Fruit fly (Drosophila melanogaster) whole organism, embryonic: Measurements from ENCODE around the gene CG42591.

Experiments
- CG10267 ChIP-seq: fragments of 200-800 bp; sonication (Bioruptor generic); optimal IDR thresholded peaks from 2 replicates; lab custom pipeline; 2018; ENCODE audit warnings: missing biosample characterization, mild to moderate bottlenecking, missing genetic modification characterization, moderate library complexity
- CG10543 ChIP-seq: fragments of 200-800 bp; sonication (Bioruptor generic); optimal IDR thresholded peaks from 3 replicates; lab custom pipeline; 2017; ENCODE audit warnings: missing biosample characterization, mild to moderate bottlenecking, missing genetic modification characterization, moderate library complexity
- CG10565 ChIP-seq: fragments of 200-800 bp; sonication (Bioruptor generic); optimal IDR thresholded peaks from 3 replicates; lab custom pipeline; 2016; ENCODE audit warnings: missing biosample characterization, mild to moderate bottlenecking, missing genetic modification characterization
- CG10979 ChIP-seq: fragments of 200-800 bp; sonication (Bioruptor generic); optimal IDR thresholded peaks from 2 replicates; lab custom pipeline; 2018; ENCODE audit warnings: missing biosample characterization, mild to moderate bottlenecking, missing genetic modification characterization, moderate library complexity
- CG11695 ChIP-seq: fragments of 200-800 bp; sonication (Bioruptor generic); IDR thresholded peaks from 3 replicates; pipeline ENCODE4 v1.3.6; 2022; ENCODE audit warnings: missing biosample characterization, missing genetic modification characterization
- CG14965 ChIP-seq: fragments of 200-800 bp; sonication (Bioruptor generic); optimal IDR thresholded peaks from 2 replicates; lab custom pipeline; 2016; ENCODE audit warnings: missing biosample characterization, missing genetic modification characterization, borderline replicate concordance
- CG15269 ChIP-seq: fragments of 200-800 bp; sonication (Bioruptor generic); optimal IDR thresholded peaks from 2 replicates; lab custom pipeline; 2018; ENCODE audit warnings: missing biosample characterization, mild to moderate bottlenecking, missing genetic modification characterization, moderate library complexity
- CG1529 ChIP-seq: fragments of 200-800 bp; sonication (Bioruptor generic); optimal IDR thresholded peaks from 3 replicates; lab custom pipeline; 2018; ENCODE audit warnings: missing biosample characterization, missing genetic modification characterization
- CG17186 ChIP-seq: fragments of 200-800 bp; sonication (Bioruptor generic); optimal IDR thresholded peaks from 3 replicates; lab custom pipeline; 2017; ENCODE audit warnings: missing biosample characterization, missing genetic modification reagents, missing genetic modification characterization
- CG17612 ChIP-seq: fragments of 200-800 bp; sonication (Bioruptor generic); IDR thresholded peaks from 2 replicates; pipeline ENCODE4 v1.3.6; 2022; ENCODE audit warnings: missing biosample characterization, missing genetic modification characterization
- CG18262 ChIP-seq: fragments of 200-800 bp; optimal IDR thresholded peaks from 3 replicates; lab custom pipeline; 2019; ENCODE audit warnings: missing biosample characterization, mild to moderate bottlenecking, missing genetic modification characterization, moderate library complexity
- CG18619 ChIP-seq: fragments of 200-800 bp; sonication (Bioruptor generic); optimal IDR thresholded peaks from 3 replicates; lab custom pipeline; 2017; ENCODE audit warnings: missing biosample characterization, mild to moderate bottlenecking, missing genetic modification characterization
- CG2116 ChIP-seq: fragments of 200-800 bp; sonication (Bioruptor generic); optimal IDR thresholded peaks from 3 replicates; lab custom pipeline; 2018; ENCODE audit warnings: missing biosample characterization, mild to moderate bottlenecking, missing genetic modification characterization
- CG31365 ChIP-seq: fragments of 200-800 bp; sonication (Bioruptor generic); optimal IDR thresholded peaks from 2 replicates; lab custom pipeline; 2018; ENCODE audit warnings: missing biosample characterization, mild to moderate bottlenecking, missing genetic modification characterization
- CG32772 ChIP-seq: fragments of 200-800 bp; sonication (Bioruptor generic); IDR thresholded peaks from 2 replicates; pipeline ENCODE4 v1.3.6; 2022; ENCODE audit warnings: missing biosample characterization, missing genetic modification characterization
- CG34224 ChIP-seq: fragments of 200-800 bp; sonication (Bioruptor generic); IDR thresholded peaks from 3 replicates; pipeline ENCODE4 v1.3.6; 2022; ENCODE audit warnings: missing biosample characterization, missing genetic modification characterization; ENCODE audit not compliant: partially characterized antibody
- CG42726 ChIP-seq: fragments of 200-800 bp; sonication (Bioruptor generic); IDR thresholded peaks from 2 replicates; pipeline ENCODE4 v1.3.6; 2022; ENCODE audit warnings: missing biosample characterization, missing genetic modification characterization; ENCODE audit not compliant: partially characterized antibody
- CG4820 ChIP-seq: fragments of 200-800 bp; sonication (Bioruptor generic); optimal IDR thresholded peaks from 3 replicates; lab custom pipeline; 2016; ENCODE audit warnings: missing biosample characterization, missing genetic modification characterization
- CG6813 ChIP-seq: fragments of 200-800 bp; sonication (Bioruptor generic); optimal IDR thresholded peaks from 2 replicates; lab custom pipeline; 2017; ENCODE audit warnings: missing biosample characterization, missing genetic modification characterization, mild to moderate bottlenecking, moderate library complexity, missing genetic modification reagents
- CG7745 ChIP-seq: fragments of 200-800 bp; sonication (Bioruptor generic); optimal IDR thresholded peaks from 2 replicates; lab custom pipeline; 2018; ENCODE audit warnings: missing biosample characterization, mild to moderate bottlenecking, missing genetic modification characterization, moderate library complexity
- CG7839 ChIP-seq: fragments of 200-800 bp; sonication (Bioruptor generic); optimal IDR thresholded peaks from 3 replicates; lab custom pipeline; 2018; ENCODE audit warnings: missing biosample characterization, mild to moderate bottlenecking, missing genetic modification characterization, moderate library complexity
- CTCF ChIP-seq: fragments of 200-800 bp; sonication (Bioruptor generic); optimal IDR thresholded peaks from 2 replicates; lab custom pipeline; 2017; ENCODE audit warnings: missing biosample characterization, mild to moderate bottlenecking, missing genetic modification characterization, moderate library complexity
- Hr78 ChIP-seq, 2 experiments: fragments of 200-800 bp in 1 of 2; fragments of >200 bp in 1 of 2; sonication (Bioruptor generic) in 1 of 2; optimal IDR thresholded peaks; 2 replicates each; lab custom pipeline; 2017 to 2019; ENCODE audit warnings: missing biosample characterization in 2 of 2, missing genetic modification characterization in 2 of 2, mild to moderate bottlenecking in 1 of 2, moderate library complexity in 1 of 2
- Med ChIP-seq: fragments of 200-800 bp; sonication (Bioruptor generic); peaks from one replicate; lab custom pipeline; 2016; ENCODE audit warnings: missing biosample characterization, missing genetic modification characterization, mild to moderate bottlenecking, inconsistent platforms, moderate library complexity
- Pdp1 ChIP-seq, 2 experiments: fragments of 200-800 bp; sonication (Bioruptor generic); optimal IDR thresholded peaks; 3 replicates each; lab custom pipeline; 2016; ENCODE audit warnings: missing biosample characterization in 2 of 2, missing genetic modification characterization in 2 of 2, mild to moderate bottlenecking in 1 of 2, moderate library complexity in 1 of 2
- Sin3A ChIP-seq: fragments of >200 bp; optimal IDR thresholded peaks from 2 replicates; lab custom pipeline; 2018
- Sry-δ ChIP-seq: fragments of 200-800 bp; sonication (Bioruptor generic); optimal IDR thresholded peaks from 2 replicates; lab custom pipeline; 2016; ENCODE audit warnings: missing biosample characterization, missing genetic modification characterization
- abd-A ChIP-seq: fragments of 200-800 bp; sonication (Bioruptor generic); optimal IDR thresholded peaks from 3 replicates; lab custom pipeline; 2019; ENCODE audit warnings: missing biosample characterization, mild to moderate bottlenecking, missing genetic modification characterization, moderate library complexity
- br ChIP-seq: fragments of >200 bp; optimal IDR thresholded peaks from 2 replicates; lab custom pipeline; 2017
- bsh ChIP-seq, 2 experiments: fragments of 200-800 bp; sonication (Bioruptor generic); optimal IDR thresholded peaks; 2 replicates each; lab custom pipeline; 2017 to 2018; ENCODE audit warnings: mild to moderate bottlenecking in 2 of 2, missing biosample characterization in 2 of 2, missing genetic modification characterization in 2 of 2, moderate library complexity in 1 of 2
- chinmo ChIP-seq: fragments of 200-800 bp; sonication (Bioruptor generic); IDR thresholded peaks from 4 replicates; pipeline ENCODE4 v1.3.6; 2022; ENCODE audit warnings: missing biosample characterization, missing genetic modification characterization; ENCODE audit not compliant: partially characterized antibody
- croc ChIP-seq: fragments of 200-800 bp; sonication (Bioruptor generic); conservative IDR thresholded peaks from 3 replicates; pipeline ENCODE4 v1.3.6; 2022; ENCODE audit warnings: missing biosample characterization, missing genetic modification characterization
- dmrt11E ChIP-seq: fragments of 200-800 bp; sonication (Bioruptor generic); optimal IDR thresholded peaks from 3 replicates; lab custom pipeline; 2018; ENCODE audit warnings: missing biosample characterization, mild to moderate bottlenecking, missing genetic modification characterization, moderate library complexity
- ewg ChIP-seq: fragments of 200-800 bp; sonication (Bioruptor generic); optimal IDR thresholded peaks from 3 replicates; lab custom pipeline; 2017; ENCODE audit warnings: mild to moderate bottlenecking, missing biosample characterization, missing genetic modification reagents, missing genetic modification characterization
- fd64A ChIP-seq: fragments of 200-800 bp; sonication (Bioruptor generic); optimal IDR thresholded peaks from 3 replicates; lab custom pipeline; 2018; ENCODE audit warnings: missing biosample characterization, mild to moderate bottlenecking, missing genetic modification characterization
- ftz-f1 ChIP-seq: fragments of 200-800 bp; sonication (Bioruptor generic); optimal IDR thresholded peaks from 2 replicates; lab custom pipeline; 2016; ENCODE audit warnings: missing biosample characterization, missing genetic modification characterization
- gcm ChIP-seq: fragments of 200-800 bp; sonication (Bioruptor generic); optimal IDR thresholded peaks from 2 replicates; lab custom pipeline; 2019; ENCODE audit warnings: missing biosample characterization, mild to moderate bottlenecking, missing genetic modification characterization, moderate library complexity
- gfzf ChIP-seq: fragments of 200-800 bp; sonication (Bioruptor generic); optimal IDR thresholded peaks from 2 replicates; lab custom pipeline; 2016; ENCODE audit warnings: missing biosample characterization, mild to moderate bottlenecking, missing genetic modification characterization, moderate library complexity
- hkb ChIP-seq, 2 experiments: fragments of 200-800 bp in 1 of 2; fragments of >200 bp in 1 of 2; sonication (Bioruptor generic) in 1 of 2; IDR thresholded peaks in 1 of 2; optimal IDR thresholded peaks in 1 of 2; 2 replicates each; pipeline versions ENCODE4 v1.3.6 to Lab custom; 2017 to 2022; ENCODE audit warnings: missing biosample characterization in 1 of 2, missing genetic modification characterization in 1 of 2
- kni ChIP-seq: fragments of 200-800 bp; sonication (Bioruptor generic); optimal IDR thresholded peaks from 3 replicates; lab custom pipeline; 2017; ENCODE audit warnings: mild to moderate bottlenecking, missing biosample characterization, missing genetic modification reagents, missing genetic modification characterization
- luna ChIP-seq: fragments of 200-800 bp; sonication (Bioruptor generic); optimal IDR thresholded peaks from 2 replicates; lab custom pipeline; 2016; ENCODE audit warnings: missing biosample characterization, missing genetic modification characterization
- pan ChIP-seq, 4 experiments: fragments of >200 bp in 3 of 4; fragments of 200-800 bp in 1 of 4; sonication (Bioruptor generic) in 1 of 4; optimal IDR thresholded peaks in 3 of 4; IDR thresholded peaks in 1 of 4; 2 replicates each; pipeline versions ENCODE4 v1.3.6 to Lab custom; 2017 to 2022; ENCODE audit warnings: missing biosample characterization in 2 of 4, missing genetic modification characterization in 2 of 4, mixed read lengths in 1 of 4
- pfk ChIP-seq: fragments of 200-800 bp; sonication (Bioruptor generic); optimal IDR thresholded peaks from 2 replicates; lab custom pipeline; 2018; ENCODE audit warnings: missing biosample characterization, mild to moderate bottlenecking, missing genetic modification characterization, moderate library complexity
- row ChIP-seq: fragments of 200-800 bp; sonication (Bioruptor generic); IDR thresholded peaks from 3 replicates; pipeline ENCODE4 v1.3.6; 2022; ENCODE audit warnings: missing biosample characterization, missing genetic modification characterization
- scrt ChIP-seq: fragments of 200-800 bp; sonication (Bioruptor generic); optimal IDR thresholded peaks from 2 replicates; lab custom pipeline; 2018; ENCODE audit warnings: missing biosample characterization, mild to moderate bottlenecking, missing genetic modification characterization, moderate library complexity
- vvl ChIP-seq: fragments of 200-800 bp; sonication (Bioruptor generic); IDR thresholded peaks from 2 replicates; pipeline ENCODE4 v1.3.6; 2022; ENCODE audit warnings: missing biosample characterization, missing genetic modification characterization
- zfh2 ChIP-seq: fragments of 200-800 bp; sonication (Bioruptor generic); optimal IDR thresholded peaks from 2 replicates; lab custom pipeline; 2016; ENCODE audit warnings: missing biosample characterization, missing genetic modification characterization

Gene CG42591

DNA sequence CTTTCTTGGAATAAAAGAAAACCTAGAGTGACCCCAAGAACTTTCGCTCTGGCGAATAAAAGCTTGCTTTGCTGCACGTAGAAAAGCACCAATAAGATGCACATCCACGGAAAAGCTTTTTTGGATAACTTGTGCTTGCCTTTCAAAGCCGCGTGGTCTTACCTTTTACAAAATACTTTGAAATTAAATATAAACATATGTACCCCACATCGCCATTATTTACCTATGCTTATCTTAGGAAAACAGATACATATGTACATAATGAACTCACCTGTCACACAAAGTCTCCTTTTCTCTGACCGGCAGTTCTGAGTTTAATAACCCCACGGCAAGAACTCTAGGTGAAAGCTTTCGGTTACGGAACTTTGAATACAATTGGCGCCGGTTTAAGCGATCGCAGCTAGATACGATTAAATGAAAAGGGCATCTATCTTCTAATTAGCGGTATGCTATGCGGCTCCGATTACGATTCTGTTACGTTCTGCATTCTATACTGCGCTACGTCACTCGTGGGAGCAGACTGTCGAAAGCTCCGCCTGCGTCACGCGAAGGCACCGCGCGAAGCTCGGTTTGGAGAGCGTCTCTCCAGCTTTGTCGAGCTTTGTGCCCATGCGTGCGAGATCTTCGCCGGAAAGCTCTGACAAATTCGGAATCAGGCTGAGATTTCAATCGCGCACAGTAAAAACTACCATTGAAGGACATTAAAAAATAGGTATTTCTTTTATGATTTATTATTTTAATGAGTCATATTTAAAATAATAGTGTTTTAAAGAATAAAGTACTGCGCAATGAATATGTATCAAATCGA is 11.4 kb downstream of the CG42591 start, which contains the start of gene bip1 (continued):
- no peak for TF ChIP-seq Sry-δ (GFP tag; lab: Kevin White, UChicago)
- no peak for TF ChIP-seq gcm (GFP tag; lab: Kevin White, UChicago)
- no peak for TF ChIP-seq croc (GFP tag; lab: Robert Waterston, UW)
- peak; percentile 56 for TF ChIP-seq CG10543 (GFP tag; lab: Kevin White, UChicago)
- no peak for TF ChIP-seq br (lab: Kevin White, UChicago)
- TF ChIP-seq pfk (GFP tag; lab: Kevin White, UChicago), result peak; percentile 31
- no peak for TF ChIP-seq CG18619 (GFP tag; lab: Kevin White, UChicago)
- no peak for TF ChIP-seq CG17186
- no peak for TF ChIP-seq CG31365 (tag; lab: Kevin White, UChicago)
- TF ChIP-seq Pdp1 (GFP tag; optimal IDR thresholded peaks at IDR 0.05; lab: Kevin White, UChicago), result peak in 1 of 2 experiments; percentile 57
- no peak for TF ChIP-seq scrt (GFP tag; lab: Kevin White, UChicago)
- TF ChIP-seq hkb (optimal IDR thresholded peaks at IDR 0.05; lab: Kevin White, UChicago), result no peak
- TF ChIP-seq hkb (GFP tag; IDR thresholded peaks at IDR 0.05; lab: Robert Waterston, UW), result peak; percentile 39
- TF ChIP-seq CG2116 (GFP tag; lab: Kevin White, UChicago), result no peak
- TF ChIP-seq CG10979 (tag; lab: Kevin White, UChicago), result no peak
- TF ChIP-seq zfh2, result no peak
- peak; percentile 62 for TF ChIP-seq CTCF (GFP tag; lab: Kevin White, UChicago)
- TF ChIP-seq bsh (GFP tag; optimal IDR thresholded peaks at IDR 0.05; lab: Kevin White, UChicago), result peak in 1 of 2 experiments; percentile 47
- TF ChIP-seq CG34224 (GFP tag; lab: Robert Waterston, UW), result no peak
- no peak for TF ChIP-seq gfzf
- no peak for TF ChIP-seq CG10565 (GFP tag; lab: Kevin White, UChicago)
- peak; percentile 3 for TF ChIP-seq dmrt11E (tag; lab: Kevin White, UChicago)
- TF ChIP-seq CG4820, result no peak
- TF ChIP-seq Hr78 (GFP tag; optimal IDR thresholded peaks at IDR 0.05; lab: Kevin White, UChicago), result peak in 1 of 2 experiments; percentile 63
- peak; percentile 71 for TF ChIP-seq Med (GFP tag; lab: Kevin White, UChicago)
- TF ChIP-seq vvl (GFP tag; lab: Robert Waterston, UW), result peak; percentile 33; the same call in 1 of the 2 replicates
- TF ChIP-seq CG7745 (tag; lab: Kevin White, UChicago), result peak; percentile 68
- no peak for TF ChIP-seq CG32772 (GFP tag; lab: Robert Waterston, UW)
- peak; percentile 27; the same call in 1 of the 3 replicates for TF ChIP-seq CG11695 (GFP tag; lab: Robert Waterston, UW)
- TF ChIP-seq CG6813 (GFP tag; lab: Kevin White, UChicago), result no peak
- TF ChIP-seq ftz-f1 (GFP tag; lab: Kevin White, UChicago), result no peak
- TF ChIP-seq CG7839 (tag; lab: Kevin White, UChicago), result peak; percentile 15
- TF ChIP-seq CG42726, result no peak
- peak; percentile 40 for TF ChIP-seq CG1529 (GFP tag; lab: Kevin White, UChicago)
- TF ChIP-seq pan (optimal IDR thresholded peaks at IDR 0.05; lab: Kevin White, UChicago), result no peak
- peak in 1 of 2 experiments; percentile 18 for TF ChIP-seq pan (GFP tag; optimal IDR thresholded peaks at IDR 0.05 in 1 of 2, IDR thresholded peaks at IDR 0.05 in 1 of 2)
- no peak for TF ChIP-seq Sin3A (lab: Kevin White, UChicago)
- no peak for TF ChIP-seq abd-A
- peak; percentile 45; the same call in 1 of the 3 replicates for TF ChIP-seq row (GFP tag; lab: Robert Waterston, UW)
- TF ChIP-seq CG14965 (GFP tag; lab: Kevin White, UChicago), result no peak
- peak; percentile 39 for TF ChIP-seq CG15269 (tag; lab: Kevin White, UChicago)
- TF ChIP-seq ewg, result no peak
- no peak for TF ChIP-seq CG17612 (GFP tag; lab: Robert Waterston, UW)
- TF ChIP-seq chinmo (GFP tag; lab: Robert Waterston, UW), result peak; percentile 82; the same call in 2 of the 4 replicates
- peak; percentile 12 for TF ChIP-seq CG18262 (tag; lab: Kevin White, UChicago)
- TF ChIP-seq CG10267 (tag; lab: Kevin White, UChicago), result no peak
- TF ChIP-seq kni (GFP tag; lab: Kevin White, UChicago), result peak; percentile 90
- TF ChIP-seq luna (GFP tag; lab: Kevin White, UChicago), result no peak
- peak; percentile 56 for TF ChIP-seq fd64A
